Fruit fly (Drosophila melanogaster): Measurements from ENCODE around the gene mrn.

mrn gene

dm6 chr3L:15533402-15534129, 46.8 kb downstream of the mrn start (continued):
- TF ChIP-seq CG11560 (tag; IDR thresholded peaks at IDR 0.05) (no peak), Dip2 (GFP tag; IDR thresholded peaks at IDR 0.05) (no peak), lbe (GFP tag; optimal IDR thresholded peaks at IDR 0.05) (peak; percentile 87), Meics (GFP tag; optimal IDR thresholded peaks at IDR 0.05) (no peak), pb (GFP tag; optimal IDR thresholded peaks at IDR 0.05) (peak; percentile 74), knrl (GFP tag; IDR thresholded peaks at IDR 0.05; ENCODE audit: partially characterized antibody) (no peak), CG34422 (GFP tag; IDR thresholded peaks at IDR 0.05) (0 out of 3 replicates have a peak, but pooled peaks have one; percentile 24), CG4854 (GFP tag; optimal IDR thresholded peaks at IDR 0.05) (no peak), CG18262 (tag; optimal IDR thresholded peaks at IDR 0.05) (peak; percentile 30), prd (optimal IDR thresholded peaks at IDR 0.05) (no peak), prd (GFP tag; IDR thresholded peaks at IDR 0.05) (0 out of 3 replicates have a peak, but pooled peaks have one; percentile 17), Ravus (GFP tag; IDR thresholded peaks at IDR 0.05) (no peak), CG10431 (GFP tag; optimal IDR thresholded peaks at IDR 0.05) (peak; percentile 74), CG12391 (tag; optimal IDR thresholded peaks at IDR 0.05) (peak; percentile 32), sna (GFP tag; IDR thresholded peaks at IDR 0.05; ENCODE audit: partially characterized antibody) (no peak), HLH3B (GFP tag; IDR thresholded peaks at IDR 0.05) (peak; percentile 57), ERR (GFP tag; optimal IDR thresholded peaks at IDR 0.05) (no peak), CG12942 (GFP tag; optimal IDR thresholded peaks at IDR 0.05) (no peak), Atf3 (GFP tag; optimal IDR thresholded peaks at IDR 0.05) (no peak), CG18764 (GFP tag; optimal IDR thresholded peaks at IDR 0.05) (no peak), NfI (GFP tag; optimal IDR thresholded peaks at IDR 0.05) (peak; percentile 36), grau (tag; optimal IDR thresholded peaks at IDR 0.05) (peak; percentile 36), gcm (GFP tag; optimal IDR thresholded peaks at IDR 0.05) (peak; percentile 45), Spps (tag; optimal IDR thresholded peaks at IDR 0.05) (peak; percentile 34), pum (GFP tag; optimal IDR thresholded peaks at IDR 0.05) (peak; percentile 19), CG8290 (GFP tag; optimal IDR thresholded peaks at IDR 0.05) (no peak), CG8290 (tag; optimal IDR thresholded peaks at IDR 0.05) (peak in 1 of 2 experiments; percentile 40), CG10147 (GFP tag; optimal IDR thresholded peaks at IDR 0.05) (no peak), CG2678 (tag; optimal IDR thresholded peaks at IDR 0.05) (peak; percentile 44), CG4424 (GFP tag; optimal IDR thresholded peaks at IDR 0.05) (peak; percentile 15), CG6765 (GFP tag; optimal IDR thresholded peaks at IDR 0.05) (no peak), CG17328 (GFP tag; IDR thresholded peaks at IDR 0.05) (peak; percentile 20; the same call in 1 of the 2 replicates), ara (GFP tag; IDR thresholded peaks at IDR 0.05) (peak; percentile 59), al (GFP tag; IDR thresholded peaks at IDR 0.05) (peak; percentile 24; the same call in 1 of the 2 replicates), CG2202 (tag; optimal IDR thresholded peaks at IDR 0.05) (no peak), CG33213 (GFP tag; optimal IDR thresholded peaks at IDR 0.05) (no peak), Hr51 (GFP tag; optimal IDR thresholded peaks at IDR 0.05) (peak in 1 of 2 experiments; percentile 65), chm (GFP tag; IDR thresholded peaks at IDR 0.05) (no peak), ind (GFP tag; optimal IDR thresholded peaks at IDR 0.05) (peak; percentile 52), CG7963 (GFP tag; IDR thresholded peaks at IDR 0.05; ENCODE audit: partially characterized antibody) (no peak), gce (GFP tag; IDR thresholded peaks at IDR 0.05) (peak; percentile 8; the same call in 1 of the 3 replicates), CG30403 (GFP tag; optimal IDR thresholded peaks at IDR 0.05) (peak; percentile 45), CG4360 (GFP tag; IDR thresholded peaks at IDR 0.05) (0 out of 2 replicates have a peak, but pooled peaks have one; percentile 26), Fer2 (tag; optimal IDR thresholded peaks at IDR 0.05) (no peak), yki (optimal IDR thresholded peaks at IDR 0.05) (no peak), ci (GFP tag; IDR thresholded peaks at IDR 0.05) (no peak), Gug (GFP tag; IDR thresholded peaks at IDR 0.05) (0 out of 4 replicates have a peak, but pooled peaks have one; percentile 25), CG5953 (GFP tag; IDR thresholded peaks at IDR 0.05) (no peak), CG30431 (GFP tag; optimal IDR thresholded peaks at IDR 0.05) (no peak), unpg (GFP tag; optimal IDR thresholded peaks at IDR 0.05) (peak; percentile 41), CoRest (tag; optimal IDR thresholded peaks at IDR 0.05) (peak; percentile 36)

Data from whole organism, embryonic.